Fruit fly (Drosophila melanogaster) whole organism: ENCODE results near the gene MBD-R2.

Source experiments
- CG8478 ChIP-seq: fragments of >200 bp; optimal IDR thresholded peaks from 2 replicates; lab custom pipeline; 2018; ENCODE audit warnings: inconsistent platforms
- Dll ChIP-seq: fragments of >200 bp; optimal IDR thresholded peaks from 2 replicates; lab custom pipeline; 2017
- EcR ChIP-seq, 2 experiments: fragments of >200 bp; optimal IDR thresholded peaks; 2 replicates each; lab custom pipeline; 2017; ENCODE audit warnings: missing biosample characterization in 2 of 2, missing genetic modification characterization in 2 of 2, missing genetic modification reagents in 2 of 2
- pan ChIP-seq: fragments of >200 bp; optimal IDR thresholded peaks from 2 replicates; lab custom pipeline; 2017
- psq ChIP-seq: fragments of >200 bp; optimal IDR thresholded peaks from 2 replicates; lab custom pipeline; 2017
- usp ChIP-seq: fragments of >200 bp; optimal IDR thresholded peaks from 2 replicates; lab custom pipeline; 2017; ENCODE audit warnings: missing biosample characterization, missing genetic modification characterization, mixed read lengths

dm6 chr3R:12369793-12370642, 14.0 kb upstream of the MBD-R2 start:
- no peak for TF ChIP-seq Dll (lab: Kevin White, UChicago)
- TF ChIP-seq pan (lab: Kevin White, UChicago) = no peak
- TF ChIP-seq CG8478 = no peak
- no peak for TF ChIP-seq usp (GFP tag; lab: Kevin White, UChicago)
- no peak for TF ChIP-seq EcR (GFP tag; optimal IDR thresholded peaks at IDR 0.05; lab: Kevin White, UChicago)
- TF ChIP-seq psq (lab: Kevin White, UChicago) = no peak
